Worm (Caenorhabditis elegans): ENCODE data around the gene his-1.

DNA sequence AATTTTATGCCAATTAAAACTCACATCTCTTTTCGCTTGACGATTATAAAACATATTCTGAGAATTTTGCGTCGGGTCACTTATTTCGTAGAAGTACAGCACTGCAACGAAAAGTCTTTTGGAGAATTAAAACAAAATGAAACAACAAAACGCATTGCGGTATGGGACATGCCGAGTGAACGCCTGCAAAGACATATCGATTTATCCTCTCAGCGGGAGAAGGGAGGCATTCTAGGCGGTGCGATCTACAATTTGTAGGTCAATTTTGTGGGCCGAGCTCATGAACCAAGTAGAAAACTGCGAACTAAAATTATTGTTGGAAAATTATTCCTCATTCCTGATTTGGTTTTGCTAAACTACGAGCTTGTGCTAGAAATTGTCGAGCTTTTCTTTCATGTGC, 11.1 kb downstream of the his-1 start, which contains the start of gene F14H3.3:
- TF ChIP-seq nhr-237 (tag; optimal IDR thresholded peaks at IDR 0.05): no peak
- no peak for TF ChIP-seq skn-1 (tag; optimal IDR thresholded peaks at IDR 0.05)

All from whole organism, L4 larva.